Worm (Caenorhabditis elegans): ENCODE measurements around the gene F54C9.9.

DNA sequence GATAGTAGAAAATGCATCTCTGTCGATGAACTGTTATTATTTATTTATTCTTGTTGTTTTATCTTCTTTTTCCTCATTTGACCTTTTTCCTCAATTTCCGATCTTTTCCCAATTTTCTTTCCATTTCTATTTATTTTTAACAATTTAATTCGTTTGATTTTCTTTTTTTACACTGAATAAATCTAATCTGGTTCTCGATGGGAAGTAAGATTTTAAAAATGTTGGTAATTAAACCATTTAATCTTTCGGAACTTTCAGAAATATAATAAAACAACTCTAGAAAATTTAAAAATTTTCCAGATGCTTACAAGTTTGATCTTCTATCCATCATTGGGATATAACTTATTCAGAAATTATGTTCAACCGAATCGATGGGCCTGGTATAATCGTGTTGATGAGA is 28.7 kb downstream of the F54C9.9 start, which contains the start of gene F28C6.8:
- TF ChIP-seq npax-4 (tag; optimal IDR thresholded peaks at IDR 0.05) (no peak), F13H6.1 (tag; optimal IDR thresholded peaks at IDR 0.05) (no peak)

All from whole organism, late embryonic.